Worm (Caenorhabditis elegans) whole organism, young adult: ENCODE measurements around the gene Y71H2AM.1.

Experiments
- B0035.1 ChIP-seq: sonication (generic microtip); optimal IDR thresholded peaks from 2 replicates; lab custom pipeline; 2016; ENCODE audit warnings: missing genetic modification characterization, mild to moderate bottlenecking, missing compliant biosample characterization, missing genotype, missing genetic modification reagents
- F22D6.2 ChIP-seq: sonication (generic microtip); optimal IDR thresholded peaks from 2 replicates; lab custom pipeline; 2016; ENCODE audit warnings: mild to moderate bottlenecking, missing genetic modification characterization, missing compliant biosample characterization
- F23B12.7 ChIP-seq: sonication (generic microtip); optimal IDR thresholded peaks from 2 replicates; lab custom pipeline; 2017; ENCODE audit warnings: missing genetic modification characterization, mild to moderate bottlenecking, missing compliant biosample characterization, antibody characterized with exemption, moderate library complexity; ENCODE audit not compliant: insufficient read depth
- F33H1.4 ChIP-seq: fragments of 200-800 bp; sonication (Bioruptor generic); IDR thresholded peaks from 2 replicates; pipeline ENCODE4 v1.3.6; 2022; ENCODE audit warnings: missing genetic modification reagents, missing genetic modification characterization, missing compliant biosample characterization
- F37B4.10 ChIP-seq: fragments of 200-800 bp; sonication (Bioruptor generic); IDR thresholded peaks from 2 replicates; pipeline ENCODE4 v1.3.6; 2022; ENCODE audit warnings: missing genetic modification characterization, missing compliant biosample characterization
- F55B11.4 ChIP-seq: sonication (generic microtip); optimal IDR thresholded peaks from 2 replicates; lab custom pipeline; 2016; ENCODE audit warnings: missing compliant biosample characterization, missing genetic modification characterization, borderline replicate concordance; ENCODE audit not compliant: insufficient read depth
- T07F8.4 ChIP-seq: sonication (generic microtip); optimal IDR thresholded peaks from 2 replicates; lab custom pipeline; 2016; ENCODE audit warnings: mild to moderate bottlenecking, missing genetic modification characterization, moderate library complexity, missing compliant biosample characterization
- Y53F4B.3 ChIP-seq: fragments of 200-800 bp; sonication (Bioruptor generic); IDR thresholded peaks from 2 replicates; pipeline ENCODE4 v1.3.6; 2022; ENCODE audit warnings: missing genetic modification reagents, missing genetic modification characterization, missing compliant biosample characterization
- Y67H2A.10 ChIP-seq: fragments of 200-800 bp; sonication (Bioruptor generic); conservative IDR thresholded peaks from 2 replicates; pipeline ENCODE4 v1.3.6; 2022; ENCODE audit warnings: missing genetic modification reagents, missing genetic modification characterization, missing compliant biosample characterization
- akir-1 ChIP-seq: fragments of 200-800 bp; sonication (Bioruptor generic); optimal IDR thresholded peaks from 2 replicates; lab custom pipeline; 2018; ENCODE audit warnings: mild to moderate bottlenecking, missing genetic modification characterization, moderate library complexity, missing compliant biosample characterization
- ama-1 ChIP-seq, 3 experiments: fragments of 150-350 bp in 1 of 3; sonication (generic microtip) in 2 of 3; optimal IDR thresholded peaks; 2 replicates each; lab custom pipeline; 2014 to 2018; ENCODE audit warnings: missing biosample characterization in 2 of 3, missing genetic modification characterization in 2 of 3, missing genetic modification reagents in 2 of 3
- aptf-3 ChIP-seq: fragments of 200-800 bp; sonication (Bioruptor generic); IDR thresholded peaks from 2 replicates; pipeline ENCODE4 v1.3.6; 2022; ENCODE audit warnings: missing genetic modification characterization, missing compliant biosample characterization
- atf-7 ChIP-seq: sonication (generic microtip); optimal IDR thresholded peaks from 2 replicates; lab custom pipeline; 2017; ENCODE audit warnings: mild to moderate bottlenecking, missing genetic modification characterization, missing compliant biosample characterization
- bed-2 ChIP-seq: fragments of 200-800 bp; sonication (Bioruptor generic); IDR thresholded peaks from 2 replicates; pipeline ENCODE4 v1.3.6; 2022; ENCODE audit warnings: missing genetic modification reagents, missing genetic modification characterization, missing compliant biosample characterization
- cebp-1 ChIP-seq, 2 experiments: fragments of 200-800 bp in 1 of 2; sonication (Bioruptor generic) in 1 of 2; sonication (generic microtip) in 1 of 2; IDR thresholded peaks in 1 of 2; optimal IDR thresholded peaks in 1 of 2; 2 replicates each; pipeline versions ENCODE4 v1.3.6 to Lab custom; 2017 to 2022; ENCODE audit warnings: missing compliant biosample characterization in 2 of 2, missing genetic modification characterization in 2 of 2, mild to moderate bottlenecking in 1 of 2, missing genetic modification reagents in 1 of 2, moderate library complexity in 1 of 2
- ceh-58 ChIP-seq: fragments of 200-800 bp; sonication (Bioruptor generic); IDR thresholded peaks from 2 replicates; pipeline ENCODE4 v1.3.6; 2022; ENCODE audit warnings: missing genetic modification characterization, missing compliant biosample characterization
- ceh-79 ChIP-seq: sonication (generic microtip); optimal IDR thresholded peaks from 2 replicates; lab custom pipeline; 2017; ENCODE audit warnings: mild to moderate bottlenecking, missing genetic modification characterization, missing compliant biosample characterization
- dox-1 ChIP-seq: fragments of 200-800 bp; sonication (Bioruptor generic); IDR thresholded peaks from 2 replicates; pipeline ENCODE4 v1.3.6; 2022; ENCODE audit warnings: missing genetic modification reagents, missing genetic modification characterization, missing compliant biosample characterization
- dpl-1 ChIP-seq: fragments of 150-350 bp; optimal IDR thresholded peaks from 2 replicates; lab custom pipeline; 2014; ENCODE audit warnings: missing biosample characterization, missing genetic modification reagents, missing genetic modification characterization
- egl-18 ChIP-seq: fragments of 200-800 bp; sonication (Bioruptor generic); IDR thresholded peaks from 2 replicates; pipeline ENCODE4 v1.3.6; 2022; ENCODE audit warnings: missing genetic modification reagents, missing genetic modification characterization, missing compliant biosample characterization
- egl-44 ChIP-seq: fragments of 200-800 bp; sonication (Bioruptor generic); IDR thresholded peaks from 2 replicates; pipeline ENCODE4 v1.3.6; 2022; ENCODE audit warnings: missing genetic modification reagents, missing genetic modification characterization, missing compliant biosample characterization
- hlh-12 ChIP-seq: sonication (generic microtip); optimal IDR thresholded peaks from 2 replicates; lab custom pipeline; 2016; ENCODE audit warnings: missing genetic modification characterization, missing compliant biosample characterization
- hmg-20 ChIP-seq: fragments of 200-800 bp; sonication (Bioruptor generic); IDR thresholded peaks from 2 replicates; pipeline ENCODE4 v1.3.6; 2022; ENCODE audit warnings: missing genetic modification reagents, missing genetic modification characterization, missing compliant biosample characterization
- let-526 ChIP-seq: fragments of 200-800 bp; sonication (Bioruptor generic); IDR thresholded peaks from 2 replicates; pipeline ENCODE4 v1.3.6; 2022; ENCODE audit warnings: missing genetic modification reagents, missing genetic modification characterization, missing compliant biosample characterization
- let-607 ChIP-seq, 2 experiments: fragments of 200-800 bp in 1 of 2; sonication (Bioruptor generic) in 1 of 2; sonication (generic microtip) in 1 of 2; optimal IDR thresholded peaks; 2 replicates each; lab custom pipeline; 2016 to 2018; ENCODE audit warnings: mild to moderate bottlenecking in 2 of 2, missing compliant biosample characterization in 2 of 2, missing genetic modification characterization in 2 of 2, moderate library complexity in 2 of 2, missing genotype in 1 of 2
- lin-35 ChIP-seq, 3 experiments: fragments of 150-350 bp in 2 of 3; sonication (generic microtip) in 1 of 3; optimal IDR thresholded peaks; 2 replicates each; lab custom pipeline; 2014 to 2018; ENCODE audit warnings: missing biosample characterization in 3 of 3, missing genetic modification characterization in 3 of 3, missing genetic modification reagents in 3 of 3
- lir-1 ChIP-seq: fragments of 200-800 bp; sonication (Bioruptor generic); conservative IDR thresholded peaks from 2 replicates; pipeline ENCODE4 v1.3.6; 2022; ENCODE audit warnings: missing genetic modification reagents, missing genetic modification characterization, missing compliant biosample characterization
- madf-10 ChIP-seq: sonication (generic microtip); optimal IDR thresholded peaks from 2 replicates; lab custom pipeline; 2016; ENCODE audit warnings: mild to moderate bottlenecking, missing genetic modification characterization, missing compliant biosample characterization
- madf-6 ChIP-seq: fragments of 200-800 bp; sonication (Bioruptor generic); IDR thresholded peaks from 2 replicates; pipeline ENCODE4 v1.3.6; 2022; ENCODE audit warnings: missing genetic modification reagents, missing genetic modification characterization, missing compliant biosample characterization
- madf-8 ChIP-seq: fragments of 200-800 bp; sonication (Bioruptor generic); conservative IDR thresholded peaks from 2 replicates; pipeline ENCODE4 v1.3.6; 2022; ENCODE audit warnings: missing genetic modification reagents, missing genetic modification characterization, missing compliant biosample characterization
- mel-28 ChIP-seq: sonication (generic microtip); optimal IDR thresholded peaks from 2 replicates; lab custom pipeline; 2016; ENCODE audit warnings: borderline replicate concordance, mild to moderate bottlenecking, missing genetic modification characterization, missing compliant biosample characterization
- mxl-1 ChIP-seq: sonication (generic microtip); optimal IDR thresholded peaks from 2 replicates; lab custom pipeline; 2016; ENCODE audit warnings: missing genetic modification characterization, missing compliant biosample characterization
- nfya-1 ChIP-seq: sonication (generic microtip); optimal IDR thresholded peaks from 2 replicates; lab custom pipeline; 2017; ENCODE audit warnings: antibody characterized with exemption, missing compliant biosample characterization, missing genetic modification characterization, borderline replicate concordance; ENCODE audit not compliant: insufficient read depth
- nhr-179 ChIP-seq: sonication (generic microtip); optimal IDR thresholded peaks from 2 replicates; lab custom pipeline; 2016; ENCODE audit warnings: mild to moderate bottlenecking, missing genetic modification characterization, missing compliant biosample characterization
- rcor-1 ChIP-seq: fragments of 200-800 bp; sonication (Bioruptor generic); IDR thresholded peaks from 2 replicates; pipeline ENCODE4 v1.3.6; 2022; ENCODE audit warnings: missing genetic modification reagents, missing genetic modification characterization, missing compliant biosample characterization
- rec-8 ChIP-seq, 2 experiments: sonication (generic microtip); optimal IDR thresholded peaks; 2 replicates each; lab custom pipeline; 2016; ENCODE audit warnings: mild to moderate bottlenecking in 2 of 2, missing genetic modification characterization in 2 of 2, missing genetic modification reagents in 2 of 2, missing genotype in 2 of 2, missing biosample characterization in 1 of 2, missing compliant biosample characterization in 1 of 2, moderate library complexity in 1 of 2
- repo-1 ChIP-seq: sonication (generic microtip); optimal IDR thresholded peaks from 2 replicates; lab custom pipeline; 2017; ENCODE audit warnings: mild to moderate bottlenecking, missing genetic modification characterization, missing compliant biosample characterization
- sdz-38 ChIP-seq: sonication (generic microtip); optimal IDR thresholded peaks from 2 replicates; lab custom pipeline; 2016; ENCODE audit warnings: missing genotype, missing genetic modification characterization, missing compliant biosample characterization
- sptf-2 ChIP-seq: fragments of 200-800 bp; sonication (Bioruptor generic); optimal IDR thresholded peaks from 2 replicates; lab custom pipeline; 2018; ENCODE audit warnings: mild to moderate bottlenecking, missing genetic modification characterization, missing compliant biosample characterization
- tbp1 ChIP-seq: fragments of 200-800 bp; sonication (Bioruptor generic); optimal IDR thresholded peaks from 2 replicates; lab custom pipeline; 2018; ENCODE audit warnings: mild to moderate bottlenecking, missing genetic modification characterization, missing compliant biosample characterization
- tbx-9 ChIP-seq: sonication (generic microtip); optimal IDR thresholded peaks from 2 replicates; lab custom pipeline; 2016; ENCODE audit warnings: borderline replicate concordance, missing genetic modification characterization, inconsistent platforms, missing compliant biosample characterization
- zfh-2 ChIP-seq: fragments of 200-800 bp; sonication (Bioruptor generic); conservative IDR thresholded peaks from 2 replicates; pipeline ENCODE4 v1.3.6; 2022; ENCODE audit warnings: missing genetic modification reagents, missing genetic modification characterization, missing compliant biosample characterization
- zim-3 ChIP-seq: sonication (generic microtip); optimal IDR thresholded peaks from 2 replicates; lab custom pipeline; 2017; ENCODE audit warnings: mild to moderate bottlenecking, missing genetic modification characterization, moderate library complexity, missing compliant biosample characterization
- ztf-22 ChIP-seq: fragments of 200-800 bp; sonication (Bioruptor generic); optimal IDR thresholded peaks from 2 replicates; lab custom pipeline; 2018; ENCODE audit warnings: mild to moderate bottlenecking, missing genetic modification characterization, moderate library complexity, missing compliant biosample characterization
- ztf-25 ChIP-seq: fragments of 200-800 bp; sonication (Bioruptor generic); IDR thresholded peaks from 2 replicates; pipeline ENCODE4 v1.3.6; 2022; ENCODE audit warnings: missing genetic modification reagents, missing genetic modification characterization, missing compliant biosample characterization
- ztf-28 ChIP-seq: fragments of 200-800 bp; sonication (Bioruptor generic); IDR thresholded peaks from 2 replicates; pipeline ENCODE4 v1.3.6; 2022; ENCODE audit warnings: missing genetic modification reagents, missing genetic modification characterization, missing compliant biosample characterization
- ztf-3 ChIP-seq: fragments of 200-800 bp; sonication (Bioruptor generic); optimal IDR thresholded peaks from 2 replicates; lab custom pipeline; 2018; ENCODE audit warnings: mild to moderate bottlenecking, missing genetic modification characterization, missing compliant biosample characterization
- ztf-6 ChIP-seq: fragments of 200-800 bp; sonication (Bioruptor generic); IDR thresholded peaks from 2 replicates; pipeline ENCODE4 v1.3.6; 2022; ENCODE audit warnings: missing genetic modification reagents, missing genetic modification characterization, missing compliant biosample characterization

Gene Y71H2AM.1

DNA sequence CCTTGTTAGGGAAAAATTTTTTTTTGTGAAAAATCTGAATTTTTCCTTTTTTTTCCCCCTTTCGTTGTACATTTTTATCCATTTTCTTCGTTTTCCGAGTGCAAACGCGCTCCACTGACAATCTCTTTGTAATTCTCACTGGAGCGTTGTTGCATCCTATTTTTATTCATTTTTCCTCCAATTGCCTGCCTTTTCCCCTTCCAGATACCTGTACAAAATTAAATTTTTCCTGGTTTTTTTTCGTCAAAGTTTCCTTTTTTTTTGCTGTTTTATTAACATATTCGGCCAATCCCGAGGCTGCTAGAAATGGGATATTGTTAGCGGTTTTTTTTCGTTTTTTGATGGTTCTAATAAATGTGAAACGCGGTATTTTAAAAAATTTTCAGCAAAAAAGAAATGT, 15.5 kb upstream of the Y71H2AM.1 start (continued):
- TF ChIP-seq nfya-1 (tag; lab: Kevin White, UChicago), result no peak
- no peak for TF ChIP-seq let-526 (GFP tag; lab: Robert Waterston, UW)
- no peak for TF ChIP-seq cebp-1 (GFP tag; IDR thresholded peaks at IDR 0.05; lab: Robert Waterston, UW)
- peak; percentile 43 for TF ChIP-seq cebp-1 (tag; optimal IDR thresholded peaks at IDR 0.05; lab: Kevin White, UChicago)
- TF ChIP-seq tbx-9 (tag; lab: Kevin White, UChicago), result no peak
- no peak for TF ChIP-seq sdz-38 (tag; lab: Kevin White, UChicago)
- TF ChIP-seq akir-1 (GFP tag; lab: Kevin White, UChicago), result no peak
- no peak for TF ChIP-seq sptf-2
- no peak for TF ChIP-seq madf-10 (tag; lab: Kevin White, UChicago)
- TF ChIP-seq ztf-25 (GFP tag; lab: Robert Waterston, UW), result no peak; the same call in 1 of the 2 replicates
- TF ChIP-seq madf-6 (GFP tag; lab: Robert Waterston, UW), result peak; percentile 38
- peak; percentile 18 for TF ChIP-seq mxl-1
- TF ChIP-seq zfh-2 (GFP tag; lab: Robert Waterston, UW), result no peak
- TF ChIP-seq ceh-58 (GFP tag; lab: Robert Waterston, UW), result 0 out of 2 replicates have a peak, but pooled peaks have one; percentile 63
- no peak for TF ChIP-seq ama-1 (optimal IDR thresholded peaks at IDR 0.05; lab: Kevin White, UChicago)
- TF ChIP-seq ama-1 (GFP tag; optimal IDR thresholded peaks at IDR 0.05; lab: Kevin White, UChicago), result peak in 1 of 2 experiments; percentile 14
- no peak for TF ChIP-seq ztf-22 (GFP tag; lab: Kevin White, UChicago)
- TF ChIP-seq hmg-20, result no peak
- TF ChIP-seq ztf-6 (GFP tag; lab: Robert Waterston, UW), result no peak
- TF ChIP-seq egl-44 (GFP tag; lab: Robert Waterston, UW), result no peak
- TF ChIP-seq let-607 (tag; optimal IDR thresholded peaks at IDR 0.05; lab: Kevin White, UChicago), result no peak
- TF ChIP-seq bed-2 (GFP tag; lab: Robert Waterston, UW), result no peak
- TF ChIP-seq T07F8.4 (tag; lab: Kevin White, UChicago), result no peak
- TF ChIP-seq F37B4.10, result no peak
- peak in 1 of 2 experiments; percentile 15 for TF ChIP-seq rec-8 (tag; optimal IDR thresholded peaks at IDR 0.05; lab: Kevin White, UChicago)
- no peak for TF ChIP-seq B0035.1
- TF ChIP-seq mel-28 (tag; lab: Kevin White, UChicago), result no peak
- TF ChIP-seq Y53F4B.3 (GFP tag; lab: Robert Waterston, UW), result no peak
- peak; percentile 85 for TF ChIP-seq ceh-79 (tag; lab: Kevin White, UChicago)
- TF ChIP-seq lir-1 (GFP tag; lab: Robert Waterston, UW), result no peak
- no peak for TF ChIP-seq F22D6.2 (tag; lab: Kevin White, UChicago)
- no peak for TF ChIP-seq egl-18 (GFP tag; lab: Robert Waterston, UW)
- no peak for TF ChIP-seq F23B12.7
- TF ChIP-seq hlh-12 (tag; lab: Kevin White, UChicago), result no peak
- TF ChIP-seq rcor-1 (GFP tag; lab: Robert Waterston, UW), result no peak
- TF ChIP-seq ztf-3 (GFP tag; lab: Kevin White, UChicago), result no peak
- TF ChIP-seq dpl-1 (GFP tag; lab: Kevin White, UChicago), result no peak
- TF ChIP-seq aptf-3 (GFP tag; lab: Robert Waterston, UW), result no peak
- TF ChIP-seq tbp1 (GFP tag; lab: Kevin White, UChicago), result no peak
- TF ChIP-seq zim-3 (tag; lab: Kevin White, UChicago), result no peak
- TF ChIP-seq ztf-28 (GFP tag; lab: Robert Waterston, UW), result no peak
- TF ChIP-seq F33H1.4 (GFP tag; lab: Robert Waterston, UW), result no peak
- no peak for TF ChIP-seq dox-1
- TF ChIP-seq madf-8 (GFP tag; lab: Robert Waterston, UW), result no peak
- peak; percentile 30 for TF ChIP-seq repo-1
- peak; percentile 57 for TF ChIP-seq atf-7 (tag; lab: Kevin White, UChicago)
- TF ChIP-seq F55B11.4 (tag; lab: Kevin White, UChicago), result no peak
- TF ChIP-seq lin-35 (GFP tag; optimal IDR thresholded peaks at IDR 0.05; lab: Kevin White, UChicago), result peak in 1 of 3 experiments; percentile 27
- TF ChIP-seq Y67H2A.10, result no peak
- TF ChIP-seq nhr-179 (tag; lab: Kevin White, UChicago), result no peak
